Worm (Caenorhabditis elegans) whole organism, mixed stage, embryonic: ENCODE data around the gene idpc-6.

Experiments used
- blmp-1 ChIP-seq: fragments of 150-350 bp; optimal IDR thresholded peaks from 2 replicates; lab custom pipeline; 2014; ENCODE audit warnings: missing biosample characterization, missing genetic modification characterization
- pha-4 ChIP-seq: fragments of 150-350 bp; optimal IDR thresholded peaks from 2 replicates; lab custom pipeline; 2018; ENCODE audit warnings: missing biosample characterization, missing genetic modification reagents, missing genetic modification characterization
- unc-62 ChIP-seq: fragments of 150-350 bp; optimal IDR thresholded peaks from 2 replicates; lab custom pipeline; 2014; ENCODE audit warnings: missing biosample characterization, missing genetic modification reagents, missing genetic modification characterization
- ztf-11 ChIP-seq: fragments of 150-350 bp; optimal IDR thresholded peaks from 2 replicates; lab custom pipeline; 2014; ENCODE audit warnings: missing biosample characterization, missing genetic modification characterization

DNA sequence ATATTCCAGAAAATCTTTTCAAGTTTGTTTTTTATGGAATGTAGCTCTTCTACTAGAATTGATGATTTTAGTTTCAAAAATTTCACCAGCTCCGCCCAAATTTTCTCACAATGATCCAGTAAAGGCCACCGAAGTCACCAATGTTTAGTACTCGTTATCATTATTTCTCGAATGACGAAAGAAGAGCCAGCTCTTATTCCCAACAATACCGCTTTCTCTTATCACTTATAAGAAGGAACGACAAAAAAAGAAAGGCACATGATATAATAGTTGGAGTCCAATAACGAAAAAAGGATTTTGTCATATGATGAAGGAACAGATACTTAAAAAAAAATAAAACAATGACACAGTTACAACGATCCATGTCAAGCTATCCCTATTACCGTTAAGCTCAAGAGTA lies 48.9 kb upstream of the idpc-6 start:
- TF ChIP-seq blmp-1, result no peak
- no peak for TF ChIP-seq ztf-11 (tag; lab: Kevin White, UChicago)
- TF ChIP-seq unc-62 (GFP tag; lab: Kevin White, UChicago), result no peak
- no peak for TF ChIP-seq pha-4 (tag; lab: Kevin White, UChicago)
